Worm (Caenorhabditis elegans): ENCODE results near the gene acs-1.

acs-1 gene

DNA sequence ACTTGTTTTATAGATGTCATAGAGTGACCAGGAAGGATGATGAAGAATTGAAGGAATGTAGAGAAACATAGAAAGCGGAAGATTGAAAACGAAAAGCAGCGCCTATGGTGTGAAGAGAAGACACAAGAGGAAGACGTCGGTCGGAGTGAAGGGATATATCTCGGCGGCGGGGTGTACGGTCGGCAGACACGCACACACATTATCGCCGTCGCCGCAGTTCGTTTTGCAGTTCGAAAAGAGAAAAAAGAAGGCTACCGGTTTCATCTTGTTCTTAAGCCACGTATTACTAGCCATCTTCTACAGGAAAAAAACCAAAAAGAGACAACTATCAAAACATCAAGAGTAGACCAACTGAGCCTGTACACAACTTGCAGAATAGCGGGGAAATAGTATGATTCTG, 11.4 kb upstream of the acs-1 start:
- TF ChIP-seq let-607 (tag; optimal IDR thresholded peaks at IDR 0.05) = peak in 1 of 2 experiments; percentile 87
- no peak for TF ChIP-seq C17E4.6 (GFP tag; IDR thresholded peaks at IDR 0.05)
- no peak for TF ChIP-seq ccch-3 (GFP tag; optimal IDR thresholded peaks at IDR 0.05)
- TF ChIP-seq ztf-3 (GFP tag; optimal IDR thresholded peaks at IDR 0.05) = no peak
- TF ChIP-seq ceh-100 (GFP tag; IDR thresholded peaks at IDR 0.05) = no peak
- TF ChIP-seq nfya-2 (GFP tag; IDR thresholded peaks at IDR 0.05) = no peak
- no peak for TF ChIP-seq madf-3 (GFP tag; IDR thresholded peaks at IDR 0.05)
- no peak for TF ChIP-seq hrde-1 (tag; optimal IDR thresholded peaks at IDR 0.05; ENCODE audit: borderline replicate concordance)

- TF ChIP-seq F10E7.11 (tag; optimal IDR thresholded peaks at IDR 0.05) (no peak), egrh-3 (GFP tag; IDR thresholded peaks at IDR 0.05) (no peak), atf-7 (tag; optimal IDR thresholded peaks at IDR 0.05) (no peak), C06A6.2 (GFP tag; conservative IDR thresholded peaks at IDR 0.05) (no peak), lin-35 (GFP tag; optimal IDR thresholded peaks at IDR 0.05) (no peak), ccch-3 (GFP tag; optimal IDR thresholded peaks at IDR 0.05) (no peak), K11D2.4 (GFP tag; IDR thresholded peaks at IDR 0.05) (no peak), madf-8 (GFP tag; conservative IDR thresholded peaks at IDR 0.05) (no peak), ets-4 (GFP tag; optimal IDR thresholded peaks at IDR 0.05) (no peak), hrde-1 (tag; optimal IDR thresholded peaks at IDR 0.05; ENCODE audit: borderline replicate concordance) (no peak), B0336.3 (GFP tag; IDR thresholded peaks at IDR 0.05) (no peak), attf-5 (GFP tag; optimal IDR thresholded peaks at IDR 0.05) (no peak), C17E4.6 (GFP tag; IDR thresholded peaks at IDR 0.05) (no peak), lin-40 (tag; optimal IDR thresholded peaks at IDR 0.05) (no peak), F57C9.4 (tag; optimal IDR thresholded peaks at IDR 0.05) (no peak), tbp1 (GFP tag; optimal IDR thresholded peaks at IDR 0.05) (no peak), tbx-9 (tag; optimal IDR thresholded peaks at IDR 0.05; ENCODE audit: borderline replicate concordance) (no peak), snpc-1.1 (tag; optimal IDR thresholded peaks at IDR 0.05; ENCODE audit: insufficient read depth) (no peak), F49E8.2 (tag; optimal IDR thresholded peaks at IDR 0.05; ENCODE audit: insufficient read depth) (no peak)
These were observed 10.9 kb upstream of the acs-1 start for ce11 chrV:6513786-6514430.

ce11 chrV:6514887-6515324, 9.9 kb upstream of the acs-1 start, which contains the start of gene dpy-11:
dpy-11 (minus strand) TSS chrV:6515240.
- TF ChIP-seq B0035.1 (tag; optimal IDR thresholded peaks at IDR 0.05) (no peak), ztf-3 (GFP tag; optimal IDR thresholded peaks at IDR 0.05) (no peak), aptf-3 (GFP tag; IDR thresholded peaks at IDR 0.05) (0 out of 2 replicates have a peak, but pooled peaks have one; percentile 80), somi-1 (GFP tag; optimal IDR thresholded peaks at IDR 0.05) (peak; percentile 74), hrde-1 (tag; optimal IDR thresholded peaks at IDR 0.05; ENCODE audit: borderline replicate concordance) (peak; percentile 20), lin-54 (GFP tag; optimal IDR thresholded peaks at IDR 0.05) (peak; percentile 28), let-607 (tag; optimal IDR thresholded peaks at IDR 0.05) (peak in 1 of 2 experiments; percentile 1), rcor-1 (GFP tag; IDR thresholded peaks at IDR 0.05) (no peak), snpc-3.4 (tag; optimal IDR thresholded peaks at IDR 0.05) (no peak), ztf-25 (GFP tag; IDR thresholded peaks at IDR 0.05) (no peak), D2030.7 (GFP tag; IDR thresholded peaks at IDR 0.05) (no peak), ZK185.1 (tag; optimal IDR thresholded peaks at IDR 0.05; ENCODE audit: poor library complexity, severe bottlenecking) (peak; percentile 22), mcd-1 (GFP tag; IDR thresholded peaks at IDR 0.05) (peak; percentile 58; the same call in 1 of the 2 replicates), lin-35 (GFP tag; optimal IDR thresholded peaks at IDR 0.05) (peak in 1 of 3 experiments; percentile 59), him-1 (tag; optimal IDR thresholded peaks at IDR 0.05) (no peak), attf-6 (GFP tag; IDR thresholded peaks at IDR 0.05) (no peak; the same call in 1 of the 2 replicates), snpc-1.3 (tag; optimal IDR thresholded peaks at IDR 0.05; ENCODE audit: insufficient read depth) (no peak), K11D2.4 (GFP tag; IDR thresholded peaks at IDR 0.05) (peak; percentile 58; the same call in 1 of the 2 replicates), athp-1 (tag; optimal IDR thresholded peaks at IDR 0.05) (peak; percentile 32), ztf-26 (tag; optimal IDR thresholded peaks at IDR 0.05) (peak; percentile 58), hmg-1.2 (GFP tag; IDR thresholded peaks at IDR 0.05) (peak; percentile 51), pbrm-1 (GFP tag; IDR thresholded peaks at IDR 0.05) (0 out of 2 replicates have a peak, but pooled peaks have one; percentile 59), dox-1 (GFP tag; IDR thresholded peaks at IDR 0.05) (peak; percentile 58), repo-1 (tag; optimal IDR thresholded peaks at IDR 0.05) (peak; percentile 93)

All from whole organism, young adult.